Fruit fly (Drosophila melanogaster): ENCODE data around the gene CG17666.

Gene CG17666

DNA sequence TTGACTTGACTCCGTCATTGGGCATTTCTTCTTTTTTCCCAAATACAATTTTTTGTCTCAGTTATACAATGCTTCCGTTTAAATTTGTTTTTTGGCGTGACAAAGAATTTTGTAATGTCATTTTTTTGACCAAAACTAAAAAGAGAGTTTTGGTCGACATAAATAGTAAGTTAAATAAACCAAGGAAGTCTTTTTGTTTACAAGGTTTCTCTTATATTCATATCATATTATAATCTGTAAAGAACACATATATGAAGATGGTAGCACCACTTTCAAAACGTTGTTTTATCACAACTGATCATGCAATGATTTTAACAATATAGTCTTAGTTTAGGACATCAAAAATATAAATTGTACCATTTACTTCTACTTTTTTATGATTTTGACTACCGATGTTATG, at the start of gene CG17666, which contains the start of gene CG10969:
TSS of gene CG17666 (plus strand) at position 329 of the 400 bp plus-strand sequence.
TSS of gene CG10969 (minus strand) at position 101 of the 400 bp plus-strand sequence.
- TF ChIP-seq CG7101 (tag; optimal IDR thresholded peaks at IDR 0.05) (no peak), Hr96 (GFP tag; optimal IDR thresholded peaks at IDR 0.05) (no peak), Mnt (GFP tag; optimal IDR thresholded peaks at IDR 0.05) (no peak), toe (GFP tag; optimal IDR thresholded peaks at IDR 0.05) (no peak), kay (GFP tag; ENCODE audit: borderline replicate concordance) (no peak), ovo (GFP tag; optimal IDR thresholded peaks at IDR 0.05) (no peak), bab1 (GFP tag; optimal IDR thresholded peaks at IDR 0.05) (no peak), cnc (optimal IDR thresholded peaks at IDR 0.05) (no peak)

DNA sequence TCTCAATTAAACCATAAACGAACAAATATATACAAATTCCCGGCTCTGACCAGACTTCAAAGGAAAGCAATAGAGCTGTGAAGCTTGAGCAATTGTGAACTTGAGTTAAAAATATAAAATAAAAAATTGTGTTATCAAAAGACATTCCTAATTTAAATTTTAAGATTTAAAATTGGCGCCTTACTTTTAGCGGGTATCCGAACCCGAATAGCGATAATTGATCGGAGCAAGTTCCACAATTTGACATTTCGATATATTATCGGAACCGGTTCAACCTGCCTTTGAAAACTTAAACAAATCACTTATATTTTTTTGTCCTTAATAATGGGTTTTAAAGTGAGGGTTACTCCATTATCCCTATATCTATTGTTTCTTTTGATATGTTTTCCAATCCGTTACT, 48.4 kb upstream of the CG17666 start:
- TF ChIP-seq Hr96 (GFP tag; optimal IDR thresholded peaks at IDR 0.05), result no peak
- TF ChIP-seq CG7045 (GFP tag; optimal IDR thresholded peaks at IDR 0.05), result no peak
- no peak for TF ChIP-seq CG33017 (tag; optimal IDR thresholded peaks at IDR 0.05)
- no peak for TF ChIP-seq CG11617 (GFP tag; optimal IDR thresholded peaks at IDR 0.05)
- TF ChIP-seq ovo (GFP tag; optimal IDR thresholded peaks at IDR 0.05), result no peak

DNA sequence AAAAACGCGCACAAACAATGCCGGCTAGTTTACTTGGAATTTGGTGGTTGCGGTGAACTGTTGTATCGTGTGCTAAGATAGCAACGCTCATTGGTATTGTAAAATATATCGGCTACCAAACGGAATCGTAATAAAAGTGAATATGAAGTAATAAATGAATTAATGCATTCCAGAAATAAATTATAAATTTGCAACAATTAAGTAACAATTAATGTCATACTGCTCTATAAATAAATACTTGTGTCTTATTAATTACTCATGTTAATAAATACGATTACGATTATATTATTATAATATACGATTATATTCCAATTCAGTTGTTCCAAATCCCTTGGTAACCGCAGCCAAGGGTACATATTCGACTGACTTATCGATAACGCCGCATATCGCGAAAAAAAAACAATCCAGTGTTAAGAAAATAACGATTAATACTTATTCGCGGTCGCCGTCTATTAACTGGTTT, 46.5 kb upstream of the CG17666 start, which contains the start of the genes SmD1 and Ptp69D:
TSS of gene SmD1 (minus strand) at position 62 of the 463 bp plus-strand sequence.
TSS of gene Ptp69D (plus strand) at position 396 of the 463 bp plus-strand sequence.
- TF ChIP-seq tj (GFP tag; optimal IDR thresholded peaks at IDR 0.05), result no peak
- TF ChIP-seq CG14711 (tag; optimal IDR thresholded peaks at IDR 0.05), result peak; percentile 20
- TF ChIP-seq pad (GFP tag; optimal IDR thresholded peaks at IDR 0.05), result peak; percentile 9
- peak; percentile 32 for TF ChIP-seq CG11617 (GFP tag; optimal IDR thresholded peaks at IDR 0.05)
- TF ChIP-seq CG12768 (GFP tag; optimal IDR thresholded peaks at IDR 0.05), result peak; percentile 22
- TF ChIP-seq CG5204 (GFP tag; optimal IDR thresholded peaks at IDR 0.05), result no peak
- no peak for TF ChIP-seq CG7045 (GFP tag; optimal IDR thresholded peaks at IDR 0.05)
- peak; percentile 35 for TF ChIP-seq Mnt (GFP tag; optimal IDR thresholded peaks at IDR 0.05)
- TF ChIP-seq toe (GFP tag; optimal IDR thresholded peaks at IDR 0.05), result no peak

- no peak for TF ChIP-seq CG5204 (GFP tag; optimal IDR thresholded peaks at IDR 0.05)
- TF ChIP-seq CG7045 (GFP tag; optimal IDR thresholded peaks at IDR 0.05), result no peak
- TF ChIP-seq kay (GFP tag; ENCODE audit: borderline replicate concordance), result no peak
- no peak for TF ChIP-seq Hr96 (GFP tag; optimal IDR thresholded peaks at IDR 0.05)
- no peak for TF ChIP-seq Clk (GFP tag; optimal IDR thresholded peaks at IDR 0.05)
- no peak for TF ChIP-seq bab1 (GFP tag; optimal IDR thresholded peaks at IDR 0.05)
- TF ChIP-seq Crg-1 (GFP tag; optimal IDR thresholded peaks at IDR 0.05), result no peak
These were observed 45.4 kb upstream of the CG17666 start for dm6 chr3L:12735707-12736106.

DNA sequence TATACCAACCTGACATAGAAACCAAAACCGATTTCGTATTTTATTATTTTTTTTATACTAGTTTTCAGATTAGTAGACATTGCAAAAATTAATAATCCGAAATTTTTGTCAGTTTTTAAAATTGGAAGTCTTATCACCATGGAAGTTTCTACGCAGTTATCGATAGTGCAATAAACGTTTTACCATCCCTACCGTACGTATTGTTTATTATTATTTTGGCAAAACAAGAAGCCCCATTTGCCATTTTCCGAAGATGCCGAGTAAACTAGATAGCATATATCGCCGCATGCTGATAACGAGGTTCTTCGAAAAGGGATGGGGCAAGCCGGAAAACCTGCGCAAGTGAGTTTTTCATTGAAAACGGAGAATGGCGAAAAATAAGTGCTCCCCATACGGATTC, 39.5 kb upstream of the CG17666 start, which contains the start of gene CG32112:
TSS of gene CG32112 (plus strand) at position 111 of the 400 bp plus-strand sequence.
- no peak for TF ChIP-seq bab1 (GFP tag; optimal IDR thresholded peaks at IDR 0.05)
- TF ChIP-seq toe (GFP tag; optimal IDR thresholded peaks at IDR 0.05), result no peak
- TF ChIP-seq Mnt (GFP tag; optimal IDR thresholded peaks at IDR 0.05), result peak; percentile 14
- no peak for TF ChIP-seq CG1620 (GFP tag; optimal IDR thresholded peaks at IDR 0.05)
- TF ChIP-seq CG11617 (GFP tag; optimal IDR thresholded peaks at IDR 0.05), result peak; percentile 34
- peak; percentile 78 for TF ChIP-seq kay (GFP tag; ENCODE audit: borderline replicate concordance)
- TF ChIP-seq CG14711 (tag; optimal IDR thresholded peaks at IDR 0.05), result peak; percentile 34
- TF ChIP-seq pad (GFP tag; optimal IDR thresholded peaks at IDR 0.05), result no peak
- no peak for TF ChIP-seq Hr96 (GFP tag; optimal IDR thresholded peaks at IDR 0.05)
- TF ChIP-seq CG33017 (tag; optimal IDR thresholded peaks at IDR 0.05), result no peak

- TF ChIP-seq cnc (optimal IDR thresholded peaks at IDR 0.05) (no peak), cic (GFP tag; optimal IDR thresholded peaks at IDR 0.05) (peak; percentile 18), bab1 (GFP tag; optimal IDR thresholded peaks at IDR 0.05) (peak; percentile 36), CG1620 (GFP tag; optimal IDR thresholded peaks at IDR 0.05) (no peak), Hr96 (GFP tag; optimal IDR thresholded peaks at IDR 0.05) (no peak), ovo (GFP tag; optimal IDR thresholded peaks at IDR 0.05) (no peak), CG7045 (GFP tag; optimal IDR thresholded peaks at IDR 0.05) (no peak), kay (GFP tag; ENCODE audit: borderline replicate concordance) (peak; percentile 93)
These were observed 35.9 kb upstream of the CG17666 start, which contains the start of gene CG32109 for dm6 chr3L:12745121-12745770. Gene CG32109 (plus strand): TSS chr3L:12745344.

dm6 chr3L:12746241-12746640, 34.9 kb upstream of the CG17666 start:
- TF ChIP-seq CG1620 (GFP tag; optimal IDR thresholded peaks at IDR 0.05) (no peak), Hr96 (GFP tag; optimal IDR thresholded peaks at IDR 0.05) (no peak), Crg-1 (GFP tag; optimal IDR thresholded peaks at IDR 0.05) (no peak), pad (GFP tag; optimal IDR thresholded peaks at IDR 0.05) (no peak), CG12768 (GFP tag; optimal IDR thresholded peaks at IDR 0.05) (no peak), kay (GFP tag; ENCODE audit: borderline replicate concordance) (no peak), Mnt (GFP tag; optimal IDR thresholded peaks at IDR 0.05) (no peak), Clk (GFP tag; optimal IDR thresholded peaks at IDR 0.05) (no peak), CG7101 (tag; optimal IDR thresholded peaks at IDR 0.05) (no peak), ovo (GFP tag; optimal IDR thresholded peaks at IDR 0.05) (no peak), CG11617 (GFP tag; optimal IDR thresholded peaks at IDR 0.05) (no peak), CG7045 (GFP tag; optimal IDR thresholded peaks at IDR 0.05) (no peak), cnc (optimal IDR thresholded peaks at IDR 0.05) (no peak), cic (GFP tag; optimal IDR thresholded peaks at IDR 0.05) (no peak), CG14711 (tag; optimal IDR thresholded peaks at IDR 0.05) (no peak), tj (GFP tag; optimal IDR thresholded peaks at IDR 0.05) (no peak), bab1 (GFP tag; optimal IDR thresholded peaks at IDR 0.05) (no peak)
